Worm (Caenorhabditis elegans) whole organism, L4 larva: ENCODE results near the gene clec-162.

Experiments used
- F37D6.2 ChIP-seq: sonication (generic microtip); optimal IDR thresholded peaks from 2 replicates; lab custom pipeline; 2016; ENCODE audit warnings: mild to moderate bottlenecking, missing genetic modification characterization, missing compliant biosample characterization
- R02D3.7 ChIP-seq: fragments of 150-350 bp; sonication (generic microtip); optimal IDR thresholded peaks from 3 replicates; lab custom pipeline; 2014; ENCODE audit warnings: missing biosample characterization, missing genetic modification characterization
- Y48G9A.11 ChIP-seq: fragments of 200-800 bp; sonication (Bioruptor generic); IDR thresholded peaks from 2 replicates; pipeline ENCODE4 v1.3.6; 2022; ENCODE audit warnings: missing genetic modification reagents, missing genetic modification characterization, missing compliant biosample characterization
- Y5F2A.4 ChIP-seq: fragments of 200-800 bp; sonication (Bioruptor generic); optimal IDR thresholded peaks from 2 replicates; lab custom pipeline; 2018; ENCODE audit warnings: mild to moderate bottlenecking, missing genetic modification characterization, missing compliant biosample characterization
- ZK546.5 ChIP-seq, 2 experiments: sonication (generic microtip); optimal IDR thresholded peaks; 2 replicates each; lab custom pipeline; 2017; ENCODE audit warnings: missing biosample characterization in 2 of 2, missing genetic modification characterization in 2 of 2
- aha-1 ChIP-seq: fragments of 150-350 bp; peaks from one replicate; lab custom pipeline; 2014; ENCODE audit warnings: missing biosample characterization, missing genetic modification characterization
- aly-2 ChIP-seq: sonication (generic microtip); optimal IDR thresholded peaks from 2 replicates; lab custom pipeline; 2018; ENCODE audit warnings: missing biosample characterization, missing genetic modification characterization
- arid-1 ChIP-seq: fragments of 200-800 bp; sonication (Bioruptor generic); conservative IDR thresholded peaks from 2 replicates; pipeline ENCODE4 v1.3.6; 2022; ENCODE audit warnings: missing genetic modification reagents, missing genetic modification characterization, missing compliant biosample characterization
- attf-4 ChIP-seq: sonication (generic microtip); optimal IDR thresholded peaks from 3 replicates; lab custom pipeline; 2017; ENCODE audit warnings: missing biosample characterization, missing genetic modification characterization
- ceh-20 ChIP-seq: fragments of 200-800 bp; sonication (Bioruptor generic); IDR thresholded peaks from 2 replicates; pipeline ENCODE4 v1.3.6; 2022; ENCODE audit warnings: missing genetic modification reagents, missing genetic modification characterization, missing compliant biosample characterization
- ces-1 ChIP-seq: fragments of 150-350 bp; sonication (generic microtip); optimal IDR thresholded peaks from 4 replicates; lab custom pipeline; 2014; ENCODE audit warnings: missing biosample characterization, missing genetic modification reagents, missing genetic modification characterization
- ctbp-1 ChIP-seq: fragments of 200-800 bp; sonication (Bioruptor generic); IDR thresholded peaks from 2 replicates; pipeline ENCODE4 v1.3.6; 2022; ENCODE audit warnings: missing genetic modification reagents, missing genetic modification characterization, missing compliant biosample characterization
- daf-12 ChIP-seq: fragments of 150-350 bp; optimal IDR thresholded peaks from 2 replicates; lab custom pipeline; 2014; ENCODE audit warnings: missing biosample characterization, missing genetic modification reagents, missing genetic modification characterization
- daf-8 ChIP-seq: fragments of 200-800 bp; sonication (Bioruptor generic); IDR thresholded peaks from 2 replicates; pipeline ENCODE4 v1.3.6; 2022; ENCODE audit warnings: missing genetic modification characterization, missing compliant biosample characterization
- dmd-8 ChIP-seq: fragments of 200-800 bp; sonication (Bioruptor generic); IDR thresholded peaks from 2 replicates; pipeline ENCODE4 v1.3.6; 2022; ENCODE audit warnings: missing genetic modification characterization, missing compliant biosample characterization
- dmd-9 ChIP-seq: fragments of 200-800 bp; sonication (Bioruptor generic); IDR thresholded peaks from 2 replicates; pipeline ENCODE4 v1.3.6; 2022; ENCODE audit warnings: missing genetic modification reagents, missing genetic modification characterization, missing compliant biosample characterization
- dve-1 ChIP-seq: sonication (generic microtip); optimal IDR thresholded peaks from 2 replicates; lab custom pipeline; 2017; ENCODE audit warnings: antibody characterized with exemption, mild to moderate bottlenecking, missing genetic modification characterization, missing compliant biosample characterization; ENCODE audit not compliant: insufficient read depth
- fkh-10 ChIP-seq: fragments of 150-350 bp; optimal IDR thresholded peaks from 2 replicates; lab custom pipeline; 2014; ENCODE audit warnings: missing biosample characterization, missing genetic modification reagents, missing genetic modification characterization
- hlh-11 ChIP-seq: fragments of 200-800 bp; sonication (Bioruptor generic); optimal IDR thresholded peaks from 2 replicates; lab custom pipeline; 2018; ENCODE audit warnings: mild to moderate bottlenecking, missing genetic modification characterization, missing compliant biosample characterization
- hlh-30 ChIP-seq: sonication (generic microtip); optimal IDR thresholded peaks from 2 replicates; lab custom pipeline; 2017; ENCODE audit warnings: antibody characterized with exemption, mild to moderate bottlenecking, missing genetic modification characterization, missing compliant biosample characterization; ENCODE audit not compliant: insufficient read depth
- lim-7 ChIP-seq: fragments of 200-800 bp; sonication (Bioruptor generic); IDR thresholded peaks from 2 replicates; pipeline ENCODE4 v1.3.6; 2022; ENCODE audit warnings: missing genetic modification characterization, missing compliant biosample characterization
- lin-13 ChIP-seq: fragments of 150-350 bp; optimal IDR thresholded peaks from 2 replicates; lab custom pipeline; 2014; ENCODE audit warnings: missing biosample characterization, missing genetic modification reagents, missing genetic modification characterization
- lin-15B ChIP-seq: fragments of 150-350 bp; sonication (generic microtip); optimal IDR thresholded peaks from 3 replicates; lab custom pipeline; 2014; ENCODE audit warnings: missing biosample characterization, missing genetic modification characterization
- lin-29 ChIP-seq: fragments of 200-800 bp; sonication (Bioruptor generic); IDR thresholded peaks from 2 replicates; pipeline ENCODE4 v1.3.6; 2022; ENCODE audit warnings: missing genetic modification reagents, missing genetic modification characterization, missing compliant biosample characterization
- lir-3 ChIP-seq: sonication (generic microtip); optimal IDR thresholded peaks from 2 replicates; lab custom pipeline; 2016; ENCODE audit warnings: mild to moderate bottlenecking, missing genetic modification characterization, missing compliant biosample characterization
- lsy-2 ChIP-seq, 2 experiments: fragments of 150-350 bp in 1 of 2; sonication (generic microtip) in 1 of 2; optimal IDR thresholded peaks; 2 replicates each; lab custom pipeline; 2014 to 2017; ENCODE audit warnings: missing biosample characterization in 2 of 2, missing genetic modification characterization in 2 of 2
- mdl-1 ChIP-seq, 2 experiments: fragments of 150-350 bp in 1 of 2; sonication (generic microtip) in 1 of 2; optimal IDR thresholded peaks; 2 replicates each; lab custom pipeline; 2014 to 2017; ENCODE audit warnings: missing biosample characterization in 2 of 2, missing genetic modification characterization in 2 of 2
- mdt-29 ChIP-seq: fragments of 200-800 bp; sonication (Bioruptor generic); IDR thresholded peaks from 2 replicates; pipeline ENCODE4 v1.3.6; 2022; ENCODE audit warnings: missing genetic modification reagents, missing genetic modification characterization, missing compliant biosample characterization
- mep-1 ChIP-seq: fragments of 150-350 bp; sonication (generic microtip); optimal IDR thresholded peaks from 3 replicates; lab custom pipeline; 2014; ENCODE audit warnings: missing biosample characterization, missing genetic modification characterization
- mes-2 ChIP-seq: sonication (generic microtip); optimal IDR thresholded peaks from 2 replicates; lab custom pipeline; 2016; ENCODE audit warnings: missing genotype, mild to moderate bottlenecking, missing genetic modification characterization, missing compliant biosample characterization; ENCODE audit not compliant: poor library complexity, severe bottlenecking
- mxl-2 ChIP-seq: fragments of 200-800 bp; sonication (Bioruptor generic); conservative IDR thresholded peaks from 2 replicates; pipeline ENCODE4 v1.3.6; 2022; ENCODE audit warnings: missing genetic modification reagents, missing genetic modification characterization, missing compliant biosample characterization
- mxl-3 ChIP-seq: fragments of 200-800 bp; sonication (Bioruptor generic); optimal IDR thresholded peaks from 2 replicates; lab custom pipeline; 2018; ENCODE audit warnings: mild to moderate bottlenecking, missing genetic modification characterization, missing compliant biosample characterization
- nhr-11 ChIP-seq: fragments of 150-350 bp; optimal IDR thresholded peaks from 2 replicates; lab custom pipeline; 2014; ENCODE audit warnings: missing biosample characterization, missing genetic modification characterization
- nhr-25 ChIP-seq: sonication (generic microtip); optimal IDR thresholded peaks from 2 replicates; lab custom pipeline; 2017; ENCODE audit warnings: missing genetic modification characterization, mild to moderate bottlenecking, missing compliant biosample characterization, antibody characterized with exemption, moderate library complexity, borderline replicate concordance; ENCODE audit not compliant: insufficient read depth
- nhr-28 ChIP-seq: fragments of 150-350 bp; optimal IDR thresholded peaks from 2 replicates; lab custom pipeline; 2014; ENCODE audit warnings: missing biosample characterization, missing genetic modification characterization
- nhr-41 ChIP-seq: fragments of 200-800 bp; sonication (Bioruptor generic); IDR thresholded peaks from 2 replicates; pipeline ENCODE4 v1.3.6; 2022; ENCODE audit warnings: missing genetic modification reagents, missing genetic modification characterization, missing compliant biosample characterization
- nhr-42 ChIP-seq: fragments of 200-800 bp; sonication (Bioruptor generic); IDR thresholded peaks from 2 replicates; pipeline ENCODE4 v1.3.6; 2022; ENCODE audit warnings: missing genetic modification characterization, missing compliant biosample characterization
- pha-4 ChIP-seq, 2 experiments: fragments of 150-350 bp in 1 of 2; fragments of 200-800 bp in 1 of 2; sonication (Bioruptor generic) in 1 of 2; IDR thresholded peaks in 1 of 2; optimal IDR thresholded peaks in 1 of 2; 2 replicates each; pipeline versions ENCODE4 v1.3.6 to Lab custom; 2014 to 2022; ENCODE audit warnings: missing genetic modification characterization in 2 of 2, missing genetic modification reagents in 2 of 2, missing biosample characterization in 1 of 2, missing compliant biosample characterization in 1 of 2
- rbr-2 ChIP-seq: sonication (generic microtip); optimal IDR thresholded peaks from 2 replicates; lab custom pipeline; 2016; ENCODE audit warnings: missing genotype, missing genetic modification characterization, missing compliant biosample characterization
- sdz-12 ChIP-seq: fragments of 200-800 bp; sonication (Bioruptor generic); optimal IDR thresholded peaks from 2 replicates; lab custom pipeline; 2018; ENCODE audit warnings: mild to moderate bottlenecking, missing genetic modification characterization, missing compliant biosample characterization
- tag-97 ChIP-seq: fragments of 200-800 bp; sonication (Bioruptor generic); IDR thresholded peaks from 2 replicates; pipeline ENCODE4 v1.3.6; 2022; ENCODE audit warnings: missing genetic modification characterization, missing compliant biosample characterization
- tra-1 ChIP-seq: fragments of 200-800 bp; sonication (Bioruptor generic); IDR thresholded peaks from 2 replicates; pipeline ENCODE4 v1.3.6; 2022; ENCODE audit warnings: missing genetic modification reagents, missing genetic modification characterization, missing compliant biosample characterization
- unc-62 ChIP-seq, 3 experiments: fragments of 150-350 bp in 1 of 3; sonication (generic microtip); optimal IDR thresholded peaks in 2 of 3; peaks in 1 of 3; 1 replicate in 1 of 3; 2 replicates in 2 of 3; lab custom pipeline; 2014 to 2017; ENCODE audit warnings: missing biosample characterization in 3 of 3, missing genetic modification characterization in 3 of 3, missing genetic modification reagents in 3 of 3, missing genotype in 1 of 3
- ztf-11 ChIP-seq: fragments of 150-350 bp; optimal IDR thresholded peaks from 2 replicates; lab custom pipeline; 2014; ENCODE audit warnings: missing biosample characterization, missing genetic modification characterization

clec-162 gene

ce11 chrIII:9698635-9699396 is 26.2 kb downstream of the clec-162 start (continued):
- TF ChIP-seq mes-2, result peak; percentile 41
- TF ChIP-seq aly-2 (tag; lab: Kevin White, UChicago), result no peak
- TF ChIP-seq mdt-29 (GFP tag; lab: Robert Waterston, UW), result no peak
- peak; percentile 71 for TF ChIP-seq ctbp-1
- peak; percentile 58 for TF ChIP-seq hlh-11 (tag; lab: Kevin White, UChicago)
- TF ChIP-seq tra-1 (GFP tag; lab: Robert Waterston, UW), result 0 out of 2 replicates have a peak, but pooled peaks have one; percentile 40
- no peak for TF ChIP-seq ceh-20 (GFP tag; lab: Robert Waterston, UW)
- TF ChIP-seq lir-3 (tag; lab: Kevin White, UChicago), result no peak
- no peak for TF ChIP-seq daf-8
- no peak for TF ChIP-seq attf-4 (tag; lab: Kevin White, UChicago)
- no peak for TF ChIP-seq nhr-42
- TF ChIP-seq aha-1, result peak; percentile 80
- TF ChIP-seq mxl-3 (GFP tag; lab: Kevin White, UChicago), result peak; percentile 77
- TF ChIP-seq rbr-2 (tag; lab: Kevin White, UChicago), result peak; percentile 35
- TF ChIP-seq nhr-28 (tag; lab: Kevin White, UChicago), result peak; percentile 52
- TF ChIP-seq nhr-41 (GFP tag; lab: Robert Waterston, UW), result no peak
- peak; percentile 17 to 78 for TF ChIP-seq mdl-1 (tag; optimal IDR thresholded peaks at IDR 0.05; lab: Kevin White, UChicago)
- peak; percentile 40 for TF ChIP-seq dve-1
- peak in 1 of 2 experiments; percentile 84 for TF ChIP-seq unc-62 (GFP tag; optimal IDR thresholded peaks at IDR 0.05 in 1 of 2; lab: Kevin White, UChicago)
- TF ChIP-seq unc-62 (tag; optimal IDR thresholded peaks at IDR 0.05; lab: Kevin White, UChicago), result no peak
- TF ChIP-seq Y5F2A.4 (GFP tag; lab: Kevin White, UChicago), result no peak
- no peak for TF ChIP-seq pha-4 (GFP tag; IDR thresholded peaks at IDR 0.05; lab: Robert Waterston, UW)
- no peak for TF ChIP-seq pha-4 (tag; optimal IDR thresholded peaks at IDR 0.05; lab: Kevin White, UChicago)
- TF ChIP-seq R02D3.7, result no peak
- peak; percentile 34 for TF ChIP-seq mep-1
- TF ChIP-seq nhr-11 (tag; lab: Kevin White, UChicago), result peak; percentile 5
- TF ChIP-seq tag-97 (GFP tag; lab: Robert Waterston, UW), result no peak
- peak in 1 of 2 experiments; percentile 38 for TF ChIP-seq lsy-2 (tag; optimal IDR thresholded peaks at IDR 0.05; lab: Kevin White, UChicago)
- TF ChIP-seq ZK546.5 (tag; optimal IDR thresholded peaks at IDR 0.05; lab: Kevin White, UChicago), result no peak
- no peak for TF ChIP-seq dmd-9 (GFP tag; lab: Robert Waterston, UW)
- TF ChIP-seq Y48G9A.11 (GFP tag; lab: Robert Waterston, UW), result no peak

ce11 chrIII:9697886-9698285 is 27.1 kb downstream of the clec-162 start:
- TF ChIP-seq nhr-28 (tag; lab: Kevin White, UChicago) (peak; percentile 5), F37D6.2 (tag; lab: Kevin White, UChicago) (no peak), ceh-20 (GFP tag; lab: Robert Waterston, UW) (no peak), hlh-30 (peak; percentile 48), unc-62 (GFP tag; optimal IDR thresholded peaks at IDR 0.05 in 1 of 2; lab: Kevin White, UChicago) (peak in 1 of 2 experiments; percentile 87), unc-62 (tag; optimal IDR thresholded peaks at IDR 0.05; lab: Kevin White, UChicago) (no peak), mxl-3 (GFP tag; lab: Kevin White, UChicago) (peak; percentile 44), sdz-12 (GFP tag; lab: Kevin White, UChicago) (no peak), lin-15B (no peak), aly-2 (tag; lab: Kevin White, UChicago) (no peak), dmd-8 (GFP tag; lab: Robert Waterston, UW) (no peak), lin-29 (GFP tag; lab: Robert Waterston, UW) (no peak)

- TF ChIP-seq ztf-11 (tag; lab: Kevin White, UChicago), result no peak
- TF ChIP-seq mes-2, result peak; percentile 73
- TF ChIP-seq ces-1 (GFP tag; lab: Kevin White, UChicago), result no peak
- TF ChIP-seq rbr-2 (tag; lab: Kevin White, UChicago), result peak; percentile 66
- TF ChIP-seq ceh-20 (GFP tag; lab: Robert Waterston, UW), result peak; percentile 63
- peak; percentile 58 for TF ChIP-seq fkh-10 (GFP tag; lab: Kevin White, UChicago)
- TF ChIP-seq nhr-25 (tag; lab: Kevin White, UChicago), result no peak
- TF ChIP-seq mxl-2 (GFP tag; lab: Robert Waterston, UW), result no peak
- no peak for TF ChIP-seq daf-12
- TF ChIP-seq lsy-2 (tag; optimal IDR thresholded peaks at IDR 0.05; lab: Kevin White, UChicago), result peak in 1 of 2 experiments; percentile 58
- TF ChIP-seq aha-1, result peak; percentile 97
- no peak for TF ChIP-seq lin-15B
- TF ChIP-seq lim-7 (GFP tag; lab: Robert Waterston, UW), result no peak
- TF ChIP-seq arid-1 (GFP tag; lab: Robert Waterston, UW), result no peak
- TF ChIP-seq nhr-28 (tag; lab: Kevin White, UChicago), result peak; percentile 59
- TF ChIP-seq lin-13 (GFP tag; lab: Kevin White, UChicago), result no peak
Observed at ce11 chrIII:9697323-9697722, 27.7 kb downstream of the clec-162 start.
